Worm (Caenorhabditis elegans) whole organism, early embryonic: Measurements from ENCODE around the gene Y42G9A.2.

Experiments
- B0310.2 ChIP-seq: sonication (generic microtip); optimal IDR thresholded peaks from 2 replicates; lab custom pipeline; 2016; ENCODE audit warnings: mild to moderate bottlenecking, missing genetic modification characterization, missing compliant biosample characterization
- F13C5.2 ChIP-seq: sonication (generic microtip); optimal IDR thresholded peaks from 2 replicates; lab custom pipeline; 2017; ENCODE audit warnings: mild to moderate bottlenecking, missing genetic modification characterization, inconsistent platforms, missing compliant biosample characterization
- aly-1 ChIP-seq: sonication (generic microtip); optimal IDR thresholded peaks from 2 replicates; lab custom pipeline; 2016; ENCODE audit warnings: missing genetic modification characterization, missing compliant biosample characterization
- ama-1 ChIP-seq: fragments of 150-350 bp; optimal IDR thresholded peaks from 2 replicates; lab custom pipeline; 2014
- ceh-13 ChIP-seq: fragments of 200-800 bp; sonication (Bioruptor generic); optimal IDR thresholded peaks from 2 replicates; lab custom pipeline; 2018; ENCODE audit warnings: mild to moderate bottlenecking, missing genetic modification characterization, missing compliant biosample characterization
- ceh-36 ChIP-seq: sonication (generic microtip); optimal IDR thresholded peaks from 2 replicates; lab custom pipeline; 2016; ENCODE audit warnings: missing genetic modification characterization, inconsistent platforms, missing compliant biosample characterization
- ets-7 ChIP-seq: sonication (generic microtip); optimal IDR thresholded peaks from 2 replicates; lab custom pipeline; 2016; ENCODE audit warnings: missing genotype, missing genetic modification characterization, missing compliant biosample characterization
- flt-1 ChIP-seq: fragments of 200-800 bp; sonication (Bioruptor generic); IDR thresholded peaks from 2 replicates; pipeline ENCODE4 v1.3.6; 2022; ENCODE audit warnings: missing genetic modification characterization, missing compliant biosample characterization
- hmbx-1 ChIP-seq: sonication (generic microtip); optimal IDR thresholded peaks from 2 replicates; lab custom pipeline; 2016; ENCODE audit warnings: mild to moderate bottlenecking, missing genetic modification characterization, missing compliant biosample characterization
- hmg-4 ChIP-seq: fragments of 200-800 bp; sonication (Bioruptor generic); optimal IDR thresholded peaks from 2 replicates; lab custom pipeline; 2018; ENCODE audit warnings: mild to moderate bottlenecking, missing genetic modification characterization, missing compliant biosample characterization
- hnd-1 ChIP-seq: sonication (generic microtip); optimal IDR thresholded peaks from 2 replicates; lab custom pipeline; 2016; ENCODE audit warnings: missing genetic modification characterization, missing compliant biosample characterization
- pes-1 ChIP-seq: fragments of 200-800 bp; sonication (Bioruptor generic); IDR thresholded peaks from 2 replicates; pipeline ENCODE4 v1.3.6; 2022; ENCODE audit warnings: missing genetic modification reagents, missing genetic modification characterization, missing compliant biosample characterization
- scrt-1 ChIP-seq: fragments of 200-800 bp; sonication (Bioruptor generic); IDR thresholded peaks from 2 replicates; pipeline ENCODE4 v1.3.6; 2022; ENCODE audit warnings: missing genetic modification characterization, missing compliant biosample characterization
- sea-1 ChIP-seq: fragments of 200-800 bp; sonication (Bioruptor generic); conservative IDR thresholded peaks from 2 replicates; pipeline ENCODE4 v1.3.6; 2022; ENCODE audit warnings: missing genetic modification characterization, missing compliant biosample characterization
- tbx-11 ChIP-seq: fragments of 200-800 bp; sonication (Bioruptor generic); IDR thresholded peaks from 2 replicates; pipeline ENCODE4 v1.3.6; 2022; ENCODE audit warnings: missing genetic modification characterization, missing compliant biosample characterization
- tbx-37 ChIP-seq: fragments of 200-800 bp; sonication (Bioruptor generic); conservative IDR thresholded peaks from 2 replicates; pipeline ENCODE4 v1.3.6; 2022; ENCODE audit warnings: missing genetic modification reagents, missing genetic modification characterization, missing compliant biosample characterization
- tra-4 ChIP-seq: sonication (generic microtip); optimal IDR thresholded peaks from 2 replicates; lab custom pipeline; 2017; ENCODE audit warnings: missing genetic modification characterization, missing compliant biosample characterization

The Y42G9A.2 gene

ce11 chrIII:6183118-6183517 is 35.1 kb downstream of the Y42G9A.2 start, which contains the start of gene nas-28:
Gene nas-28 (minus strand): TSS chrIII:6183218.
- TF ChIP-seq B0310.2 = no peak

- TF ChIP-seq ceh-13 (GFP tag; lab: Kevin White, UChicago) = no peak
- no peak for TF ChIP-seq F13C5.2
- no peak for TF ChIP-seq ets-7 (tag; lab: Kevin White, UChicago)
- TF ChIP-seq hmbx-1 = no peak
- no peak for TF ChIP-seq B0310.2
- no peak for TF ChIP-seq ceh-36 (tag; lab: Kevin White, UChicago)
- TF ChIP-seq flt-1 (GFP tag; lab: Robert Waterston, UW) = no peak
- TF ChIP-seq sea-1 = no peak
- no peak for TF ChIP-seq pes-1 (GFP tag; lab: Robert Waterston, UW)
- no peak for TF ChIP-seq aly-1 (tag; lab: Kevin White, UChicago)
- TF ChIP-seq hmg-4 (GFP tag; lab: Kevin White, UChicago) = no peak
- no peak for TF ChIP-seq hnd-1
- TF ChIP-seq scrt-1 (GFP tag; lab: Robert Waterston, UW) = no peak
- no peak for TF ChIP-seq tra-4 (tag; lab: Kevin White, UChicago)
- TF ChIP-seq ama-1 (lab: Kevin White, UChicago) = no peak
- no peak for TF ChIP-seq tbx-11
- no peak for TF ChIP-seq tbx-37 (GFP tag; lab: Robert Waterston, UW)
Measured at ce11 chrIII:6190810-6191209, 42.8 kb downstream of the Y42G9A.2 start, which contains the start of gene C23G10.5. Gene C23G10.5 (plus strand): TSS chrIII:6191110.

DNA sequence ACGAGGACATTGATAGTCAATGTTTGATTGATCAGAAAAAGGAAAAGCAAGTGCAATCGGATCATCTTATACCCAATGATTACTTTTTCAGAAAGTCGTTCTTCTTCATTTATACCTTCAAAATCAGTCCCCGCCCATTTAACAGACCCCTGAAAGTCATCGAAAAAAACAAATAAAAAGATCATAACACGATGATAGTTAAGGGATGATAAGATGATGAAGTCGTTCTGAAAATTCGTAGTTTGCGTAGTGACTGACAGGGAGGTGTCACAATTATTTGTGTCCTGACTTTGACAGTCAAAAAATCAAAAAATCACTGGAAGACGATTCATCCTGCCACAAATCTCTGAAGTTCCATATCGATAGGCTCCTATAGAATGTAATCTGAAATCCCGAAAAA is 46.5 kb downstream of the Y42G9A.2 start, which contains the start of gene ugt-66:
Gene ugt-66, minus strand, starts transcription at position 101 of the 400 bp plus-strand sequence.
- no peak for TF ChIP-seq ama-1 (lab: Kevin White, UChicago)
- TF ChIP-seq tbx-37 (GFP tag; lab: Robert Waterston, UW) = no peak
- no peak for TF ChIP-seq tbx-11
- TF ChIP-seq hnd-1 = no peak
- TF ChIP-seq aly-1 (tag; lab: Kevin White, UChicago) = no peak
- TF ChIP-seq scrt-1 (GFP tag; lab: Robert Waterston, UW) = no peak
- no peak for TF ChIP-seq sea-1

ce11 chrIII:6195718-6196117 is 47.7 kb downstream of the Y42G9A.2 start:
- TF ChIP-seq ets-7 (tag; lab: Kevin White, UChicago) = no peak
- TF ChIP-seq hmbx-1 = no peak
- no peak for TF ChIP-seq F13C5.2
- TF ChIP-seq hnd-1 = no peak
- TF ChIP-seq tra-4 (tag; lab: Kevin White, UChicago) = no peak
- TF ChIP-seq hmg-4 (GFP tag; lab: Kevin White, UChicago) = no peak
- no peak for TF ChIP-seq aly-1 (tag; lab: Kevin White, UChicago)
- TF ChIP-seq scrt-1 (GFP tag; lab: Robert Waterston, UW) = no peak
- no peak for TF ChIP-seq ceh-13 (GFP tag; lab: Kevin White, UChicago)
